Worm (Caenorhabditis elegans) whole organism, L2 larva: ENCODE data around the gene srh-79.

Experiments used
- F13H6.1 ChIP-seq: sonication (generic microtip); optimal IDR thresholded peaks from 2 replicates; lab custom pipeline; 2016; ENCODE audit warnings: missing genetic modification characterization, missing compliant biosample characterization
- ZK546.5 ChIP-seq: sonication (generic microtip); optimal IDR thresholded peaks from 2 replicates; lab custom pipeline; 2017; ENCODE audit warnings: missing biosample characterization, missing genetic modification characterization
- ama-1 ChIP-seq: fragments of 150-350 bp; optimal IDR thresholded peaks from 2 replicates; lab custom pipeline; 2018; ENCODE audit warnings: inconsistent platforms
- ceh-16 ChIP-seq: fragments of 150-350 bp; optimal IDR thresholded peaks from 2 replicates; lab custom pipeline; 2014; ENCODE audit warnings: missing biosample characterization, missing genetic modification characterization
- dmd-4 ChIP-seq: sonication (generic microtip); optimal IDR thresholded peaks from 2 replicates; lab custom pipeline; 2017; ENCODE audit warnings: missing biosample characterization, missing genetic modification characterization
- elt-3 ChIP-seq: sonication (generic microtip); optimal IDR thresholded peaks from 2 replicates; lab custom pipeline; 2017; ENCODE audit warnings: missing biosample characterization, missing genetic modification characterization
- lsy-2 ChIP-seq, 2 experiments: fragments of 150-350 bp in 1 of 2; sonication (generic microtip) in 1 of 2; optimal IDR thresholded peaks; 2 replicates each; lab custom pipeline; 2014 to 2017; ENCODE audit warnings: missing biosample characterization in 2 of 2, missing genetic modification characterization in 2 of 2
- nhr-12 ChIP-seq: fragments of 150-350 bp; optimal IDR thresholded peaks from 2 replicates; lab custom pipeline; 2014; ENCODE audit warnings: missing biosample characterization, missing genetic modification characterization
- nhr-23 ChIP-seq: fragments of 150-350 bp; optimal IDR thresholded peaks from 2 replicates; lab custom pipeline; 2014; ENCODE audit warnings: missing biosample characterization, missing genetic modification reagents, missing genetic modification characterization
- sma-9 ChIP-seq, 2 experiments: fragments of 150-350 bp in 1 of 2; sonication (generic microtip) in 1 of 2; optimal IDR thresholded peaks; 2 replicates each; lab custom pipeline; 2014 to 2016; ENCODE audit warnings: missing genetic modification characterization in 2 of 2, mild to moderate bottlenecking in 1 of 2, missing biosample characterization in 1 of 2, missing compliant biosample characterization in 1 of 2, missing genetic modification reagents in 1 of 2, moderate library complexity in 1 of 2
- snpc-4 ChIP-seq: fragments of 150-350 bp; optimal IDR thresholded peaks from 2 replicates; lab custom pipeline; 2014; ENCODE audit warnings: missing biosample characterization, missing genetic modification characterization
- unc-62 ChIP-seq: fragments of 150-350 bp; optimal IDR thresholded peaks from 2 replicates; lab custom pipeline; 2014; ENCODE audit warnings: missing biosample characterization, missing genetic modification reagents, missing genetic modification characterization
- ztf-1 ChIP-seq: fragments of 200-800 bp; sonication (Bioruptor generic); conservative IDR thresholded peaks from 2 replicates; pipeline ENCODE4 v1.3.6; 2022; ENCODE audit warnings: missing genetic modification characterization, missing compliant biosample characterization

ce11 chrV:7495189-7495588 lies 2.4 kb upstream of the srh-79 start, which contains the start of gene srbc-11:
- TF ChIP-seq ZK546.5 (tag; lab: Kevin White, UChicago) (no peak), ztf-1 (GFP tag; lab: Robert Waterston, UW) (no peak), sma-9 (GFP tag; optimal IDR thresholded peaks at IDR 0.05; lab: Kevin White, UChicago) (no peak), sma-9 (tag; optimal IDR thresholded peaks at IDR 0.05; lab: Kevin White, UChicago) (no peak), F13H6.1 (tag; lab: Kevin White, UChicago) (no peak), unc-62 (no peak), snpc-4 (tag; lab: Kevin White, UChicago) (no peak), ceh-16 (tag; lab: Kevin White, UChicago) (no peak), nhr-23 (no peak), elt-3 (no peak), ama-1 (lab: Kevin White, UChicago) (no peak), dmd-4 (tag; lab: Kevin White, UChicago) (no peak), lsy-2 (tag; optimal IDR thresholded peaks at IDR 0.05; lab: Kevin White, UChicago) (no peak), nhr-12 (tag; lab: Kevin White, UChicago) (no peak)
